Worm (Caenorhabditis elegans): ENCODE measurements around the gene B0524.2.

ce11 chrIII:1877189-1877588, 16.7 kb upstream of the B0524.2 start:
- TF ChIP-seq ref-2 (tag; optimal IDR thresholded peaks at IDR 0.05), result no peak
- no peak for TF ChIP-seq odd-2 (tag; optimal IDR thresholded peaks at IDR 0.05)

All from whole organism, late embryonic.